Fruit fly (Drosophila melanogaster) whole organism: ENCODE results near the gene CG9676.

Experiments
- CG8478 ChIP-seq: fragments of >200 bp; optimal IDR thresholded peaks from 2 replicates; lab custom pipeline; 2018; ENCODE audit warnings: inconsistent platforms
- Dll ChIP-seq: fragments of >200 bp; optimal IDR thresholded peaks from 2 replicates; lab custom pipeline; 2017
- EcR ChIP-seq, 2 experiments: fragments of >200 bp; optimal IDR thresholded peaks; 2 replicates each; lab custom pipeline; 2017; ENCODE audit warnings: missing biosample characterization in 2 of 2, missing genetic modification characterization in 2 of 2, missing genetic modification reagents in 2 of 2
- pan ChIP-seq: fragments of >200 bp; optimal IDR thresholded peaks from 2 replicates; lab custom pipeline; 2017
- psq ChIP-seq: fragments of >200 bp; optimal IDR thresholded peaks from 2 replicates; lab custom pipeline; 2017
- usp ChIP-seq: fragments of >200 bp; optimal IDR thresholded peaks from 2 replicates; lab custom pipeline; 2017; ENCODE audit warnings: missing biosample characterization, missing genetic modification characterization, mixed read lengths

Gene CG9676

DNA sequence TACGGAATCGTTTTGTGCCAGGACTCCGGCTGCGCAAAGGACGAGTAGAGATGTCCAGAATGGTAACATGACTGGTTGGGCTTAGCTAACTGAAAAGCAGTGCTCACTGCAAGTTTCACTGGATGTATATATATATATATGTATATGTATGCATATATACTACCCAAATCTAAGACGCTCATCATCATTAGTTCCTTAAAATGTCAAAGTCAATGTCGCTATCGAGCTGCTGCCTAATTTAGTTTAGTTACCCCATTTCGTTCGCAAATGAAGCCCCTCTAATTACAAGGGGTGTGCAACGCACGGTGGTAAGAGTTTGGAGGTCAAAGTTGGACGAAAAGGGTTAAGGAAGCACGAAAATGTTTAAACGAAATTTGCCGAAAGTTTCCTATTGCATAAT lies at the start of gene CG9676:
CG9676 (minus strand) TSS at position 101 of the 400 bp plus-strand sequence.
- TF ChIP-seq usp (no peak), EcR (GFP tag; optimal IDR thresholded peaks at IDR 0.05; lab: Kevin White, UChicago) (no peak), psq (lab: Kevin White, UChicago) (no peak), CG8478 (no peak), Dll (lab: Kevin White, UChicago) (no peak), pan (lab: Kevin White, UChicago) (no peak)

DNA sequence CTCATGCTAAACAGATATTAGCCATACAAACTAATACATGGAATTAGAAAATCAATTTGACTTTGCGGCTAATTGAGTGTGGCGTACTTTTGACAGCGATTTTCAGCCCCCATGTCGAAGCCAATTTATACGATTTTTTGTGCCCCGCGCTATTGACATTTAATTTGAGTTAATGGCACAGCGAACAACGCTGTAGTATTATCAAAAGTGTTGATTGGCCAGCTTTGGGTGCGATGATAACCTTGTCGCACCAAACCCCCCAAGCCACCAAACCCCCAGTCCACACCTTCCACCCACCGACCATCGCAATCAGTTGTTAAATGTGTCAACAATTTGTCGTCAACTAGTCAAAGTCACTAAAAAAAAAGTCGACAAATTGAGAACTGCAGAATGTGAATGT lies 49.4 kb upstream of the CG9676 start:
- TF ChIP-seq CG8478 (no peak), pan (lab: Kevin White, UChicago) (no peak), usp (no peak), EcR (GFP tag; optimal IDR thresholded peaks at IDR 0.05; lab: Kevin White, UChicago) (no peak), psq (lab: Kevin White, UChicago) (no peak), Dll (lab: Kevin White, UChicago) (no peak)

dm6 chrX:16747467-16747866 lies 47.5 kb upstream of the CG9676 start:
- TF ChIP-seq pan (lab: Kevin White, UChicago) (no peak), EcR (GFP tag; optimal IDR thresholded peaks at IDR 0.05; lab: Kevin White, UChicago) (no peak), Dll (lab: Kevin White, UChicago) (no peak), psq (lab: Kevin White, UChicago) (no peak), CG8478 (no peak)

dm6 chrX:16746824-16747223 lies 46.9 kb upstream of the CG9676 start:
- TF ChIP-seq pan (lab: Kevin White, UChicago) (no peak), Dll (lab: Kevin White, UChicago) (no peak), EcR (GFP tag; optimal IDR thresholded peaks at IDR 0.05; lab: Kevin White, UChicago) (no peak), CG8478 (no peak), usp (no peak), psq (lab: Kevin White, UChicago) (no peak)

- TF ChIP-seq EcR (GFP tag; optimal IDR thresholded peaks at IDR 0.05; lab: Kevin White, UChicago): no peak
- no peak for TF ChIP-seq psq (lab: Kevin White, UChicago)
- TF ChIP-seq CG8478: no peak
- no peak for TF ChIP-seq Dll (lab: Kevin White, UChicago)
- TF ChIP-seq usp: no peak
- TF ChIP-seq pan (lab: Kevin White, UChicago): no peak
Observed at dm6 chrX:16745942-16746341, 46.0 kb upstream of the CG9676 start.

DNA sequence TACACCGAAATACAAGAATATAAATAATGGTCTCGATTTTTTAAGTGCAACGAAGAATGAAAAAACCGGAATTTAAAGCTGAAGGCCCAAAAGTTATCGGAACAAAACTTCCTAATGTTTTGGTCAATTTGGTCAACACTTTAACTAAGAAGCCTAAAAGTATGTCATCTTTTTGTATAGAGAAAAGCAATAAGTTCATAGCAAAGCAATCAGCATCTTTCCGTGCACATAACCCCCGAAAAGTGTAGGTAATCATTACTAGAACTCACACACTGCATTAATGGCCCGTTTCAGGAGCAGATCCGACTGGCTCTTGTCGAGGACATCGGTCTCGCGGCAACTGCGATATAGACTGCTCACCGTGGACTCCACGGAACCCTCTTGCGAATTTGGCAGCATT lies 44.4 kb upstream of the CG9676 start:
- TF ChIP-seq EcR (GFP tag; optimal IDR thresholded peaks at IDR 0.05; lab: Kevin White, UChicago) (no peak), Dll (lab: Kevin White, UChicago) (no peak), usp (no peak), CG8478 (no peak), pan (lab: Kevin White, UChicago) (no peak), psq (lab: Kevin White, UChicago) (no peak)

- no peak for TF ChIP-seq CG8478
- no peak for TF ChIP-seq usp
- no peak for TF ChIP-seq psq (lab: Kevin White, UChicago)
Observed at dm6 chrX:16742547-16742946, 42.6 kb upstream of the CG9676 start, which contains the start of gene Twdlalpha. Twdlalpha (plus strand) TSS chrX:16742847.

dm6 chrX:16740606-16741005 lies 40.6 kb upstream of the CG9676 start, which contains the start of gene CG32568:
CG32568 (plus strand) TSS chrX:16740906.
- TF ChIP-seq Dll (lab: Kevin White, UChicago) (no peak), usp (no peak), CG8478 (no peak), psq (lab: Kevin White, UChicago) (no peak), EcR (GFP tag; optimal IDR thresholded peaks at IDR 0.05; lab: Kevin White, UChicago) (no peak), pan (lab: Kevin White, UChicago) (no peak)

- TF ChIP-seq psq (lab: Kevin White, UChicago) (no peak), CG8478 (no peak), EcR (GFP tag; optimal IDR thresholded peaks at IDR 0.05; lab: Kevin White, UChicago) (no peak), usp (no peak), pan (lab: Kevin White, UChicago) (no peak), Dll (lab: Kevin White, UChicago) (no peak)
Observed at dm6 chrX:16737878-16738277, 37.9 kb upstream of the CG9676 start, which contains the start of gene TwdlZ. TwdlZ (plus strand) TSS chrX:16738178.

dm6 chrX:16736180-16736579 lies 36.2 kb upstream of the CG9676 start:
- no peak for TF ChIP-seq pan (lab: Kevin White, UChicago)
- TF ChIP-seq psq (lab: Kevin White, UChicago): no peak
- TF ChIP-seq EcR (GFP tag; optimal IDR thresholded peaks at IDR 0.05; lab: Kevin White, UChicago): no peak
- no peak for TF ChIP-seq Dll (lab: Kevin White, UChicago)
- no peak for TF ChIP-seq CG8478
- no peak for TF ChIP-seq usp

DNA sequence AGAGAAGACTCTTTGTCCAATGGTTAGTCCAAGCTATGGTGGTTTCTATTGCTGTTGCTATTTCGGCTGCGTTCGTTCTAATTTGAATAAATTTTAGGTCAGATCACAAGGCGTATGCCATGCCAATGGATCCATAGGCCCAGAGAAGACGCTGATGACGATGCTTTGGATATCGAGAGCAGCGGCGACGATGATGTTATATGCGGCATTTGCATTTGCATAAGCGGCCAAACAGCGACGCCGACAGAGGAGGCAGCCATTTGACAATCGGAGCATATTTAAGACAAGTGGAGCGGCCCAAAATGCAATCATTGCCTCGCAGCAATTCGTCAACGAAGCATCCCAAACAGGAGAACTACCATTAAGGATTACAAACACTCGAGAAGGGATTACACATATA lies 34.7 kb upstream of the CG9676 start, which contains the start of gene TwdlY:
TwdlY (plus strand) TSS at position 301 of the 400 bp plus-strand sequence.
- TF ChIP-seq psq (lab: Kevin White, UChicago): no peak
- TF ChIP-seq usp: no peak

DNA sequence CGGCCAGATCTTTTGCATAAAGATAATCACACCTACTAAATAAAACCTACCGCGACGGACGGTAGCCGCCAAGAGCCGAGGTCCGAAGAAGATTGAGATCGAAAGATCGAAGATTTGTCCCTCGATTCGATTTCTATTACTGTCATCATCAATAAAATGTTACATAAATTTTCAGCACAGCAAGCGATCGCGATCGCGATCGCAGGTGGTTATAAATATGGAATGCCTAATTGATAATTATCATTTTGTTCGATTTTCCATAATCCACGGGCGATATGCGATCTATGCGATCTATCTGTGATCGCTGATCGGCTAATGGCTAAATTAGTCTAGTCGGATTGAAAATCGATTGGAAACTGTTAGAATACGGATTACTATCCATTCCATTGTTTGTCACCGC lies 33.3 kb upstream of the CG9676 start:
- no peak for TF ChIP-seq pan (lab: Kevin White, UChicago)
- no peak for TF ChIP-seq usp
- TF ChIP-seq CG8478: no peak
- no peak for TF ChIP-seq EcR (GFP tag; optimal IDR thresholded peaks at IDR 0.05; lab: Kevin White, UChicago)
- no peak for TF ChIP-seq Dll (lab: Kevin White, UChicago)

DNA sequence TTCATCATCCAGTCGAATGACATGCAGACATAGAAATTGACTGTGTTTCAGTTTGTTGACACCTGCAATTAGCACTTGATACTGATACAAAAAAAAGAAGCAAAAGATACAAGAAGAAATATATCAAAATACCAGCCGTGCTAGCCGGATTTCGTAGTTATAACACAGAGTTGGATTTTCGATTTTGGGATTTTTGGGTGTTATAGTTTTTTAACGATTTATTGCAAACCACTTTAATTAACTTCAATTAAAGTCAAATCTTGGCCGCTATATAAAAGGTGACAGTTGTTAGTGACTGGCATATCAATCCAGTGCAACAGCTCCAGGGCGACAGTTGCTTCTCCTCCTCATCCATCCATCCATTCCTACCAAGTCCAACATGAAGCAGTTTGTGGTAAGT lies 30.8 kb upstream of the CG9676 start, which contains the start of gene TwdlX:
TwdlX (plus strand) TSS at position 301 of the 400 bp plus-strand sequence.
- TF ChIP-seq usp: no peak
- no peak for TF ChIP-seq psq (lab: Kevin White, UChicago)
- TF ChIP-seq pan (lab: Kevin White, UChicago): no peak
- no peak for TF ChIP-seq CG8478
- no peak for TF ChIP-seq Dll (lab: Kevin White, UChicago)
- TF ChIP-seq EcR (GFP tag; optimal IDR thresholded peaks at IDR 0.05; lab: Kevin White, UChicago): no peak
